Worm (Caenorhabditis elegans) whole organism, L2 larva: ENCODE measurements around the gene pes-23.

Experiments used
- F13H6.1 ChIP-seq: sonication (generic microtip); optimal IDR thresholded peaks from 2 replicates; lab custom pipeline; 2016; ENCODE audit warnings: missing genetic modification characterization, missing compliant biosample characterization
- R02D3.7 ChIP-seq: fragments of 150-350 bp; optimal IDR thresholded peaks from 2 replicates; lab custom pipeline; 2014; ENCODE audit warnings: missing biosample characterization, missing genetic modification characterization
- Y55F3AM.14 ChIP-seq: fragments of 200-800 bp; sonication (Bioruptor generic); optimal IDR thresholded peaks from 2 replicates; lab custom pipeline; 2018; ENCODE audit warnings: mild to moderate bottlenecking, missing genetic modification characterization, missing compliant biosample characterization
- ZK546.5 ChIP-seq: sonication (generic microtip); optimal IDR thresholded peaks from 2 replicates; lab custom pipeline; 2017; ENCODE audit warnings: missing biosample characterization, missing genetic modification characterization
- alr-1 ChIP-seq: fragments of 150-350 bp; optimal IDR thresholded peaks from 2 replicates; lab custom pipeline; 2014; ENCODE audit warnings: missing biosample characterization, missing genetic modification characterization
- aly-2 ChIP-seq: fragments of 150-350 bp; optimal IDR thresholded peaks from 2 replicates; lab custom pipeline; 2014; ENCODE audit warnings: missing biosample characterization, missing genetic modification characterization
- ama-1 ChIP-seq: fragments of 150-350 bp; optimal IDR thresholded peaks from 2 replicates; lab custom pipeline; 2018; ENCODE audit warnings: inconsistent platforms
- ceh-16 ChIP-seq: fragments of 150-350 bp; optimal IDR thresholded peaks from 2 replicates; lab custom pipeline; 2014; ENCODE audit warnings: missing biosample characterization, missing genetic modification characterization
- ceh-82 ChIP-seq: fragments of 150-350 bp; optimal IDR thresholded peaks from 2 replicates; lab custom pipeline; 2014; ENCODE audit warnings: missing biosample characterization, missing genetic modification characterization
- crh-2 ChIP-seq: sonication (generic microtip); optimal IDR thresholded peaks from 2 replicates; lab custom pipeline; 2017; ENCODE audit warnings: missing biosample characterization, missing genetic modification characterization
- dmd-4 ChIP-seq: sonication (generic microtip); optimal IDR thresholded peaks from 2 replicates; lab custom pipeline; 2017; ENCODE audit warnings: missing biosample characterization, missing genetic modification characterization
- egl-27 ChIP-seq: sonication (generic microtip); optimal IDR thresholded peaks from 3 replicates; lab custom pipeline; 2017; ENCODE audit warnings: missing biosample characterization, missing genetic modification reagents, missing genetic modification characterization
- fos-1 ChIP-seq: fragments of 150-350 bp; optimal IDR thresholded peaks from 2 replicates; lab custom pipeline; 2014; ENCODE audit warnings: missing biosample characterization, missing genetic modification characterization
- gmeb-1 ChIP-seq: fragments of 150-350 bp; optimal IDR thresholded peaks from 2 replicates; lab custom pipeline; 2014; ENCODE audit warnings: missing biosample characterization, missing genetic modification characterization
- lin-11 ChIP-seq: fragments of 150-350 bp; sonication (generic microtip); optimal IDR thresholded peaks from 2 replicates; lab custom pipeline; 2014; ENCODE audit warnings: missing biosample characterization, missing genetic modification characterization, inconsistent platforms, mixed read lengths
- lin-13 ChIP-seq: fragments of 150-350 bp; optimal IDR thresholded peaks from 2 replicates; lab custom pipeline; 2014; ENCODE audit warnings: missing biosample characterization, missing genetic modification reagents, missing genetic modification characterization
- lin-39 ChIP-seq: fragments of 150-350 bp; optimal IDR thresholded peaks from 2 replicates; lab custom pipeline; 2014; ENCODE audit warnings: missing biosample characterization, missing genetic modification reagents, missing genetic modification characterization
- lsy-2 ChIP-seq, 2 experiments: fragments of 150-350 bp in 1 of 2; sonication (generic microtip) in 1 of 2; optimal IDR thresholded peaks; 2 replicates each; lab custom pipeline; 2014 to 2017; ENCODE audit warnings: missing biosample characterization in 2 of 2, missing genetic modification characterization in 2 of 2
- mab-5 ChIP-seq: fragments of 150-350 bp; optimal IDR thresholded peaks from 2 replicates; lab custom pipeline; 2014; ENCODE audit warnings: missing biosample characterization, missing genetic modification characterization
- mbf-1 ChIP-seq: sonication (generic microtip); optimal IDR thresholded peaks from 2 replicates; lab custom pipeline; 2017; ENCODE audit warnings: missing biosample characterization, missing genetic modification characterization
- mdl-1 ChIP-seq, 2 experiments: fragments of 150-350 bp in 1 of 2; sonication (generic microtip) in 1 of 2; optimal IDR thresholded peaks; 2 replicates each; lab custom pipeline; 2017; ENCODE audit warnings: missing biosample characterization in 2 of 2, missing genetic modification characterization in 2 of 2
- nhr-10 ChIP-seq: sonication (generic microtip); optimal IDR thresholded peaks from 2 replicates; lab custom pipeline; 2017; ENCODE audit warnings: missing biosample characterization, missing genetic modification characterization
- nhr-11 ChIP-seq: fragments of 150-350 bp; optimal IDR thresholded peaks from 2 replicates; lab custom pipeline; 2014; ENCODE audit warnings: missing biosample characterization, missing genetic modification characterization
- nhr-12 ChIP-seq: fragments of 150-350 bp; optimal IDR thresholded peaks from 2 replicates; lab custom pipeline; 2014; ENCODE audit warnings: missing biosample characterization, missing genetic modification characterization
- nhr-129 ChIP-seq: fragments of 150-350 bp; optimal IDR thresholded peaks from 2 replicates; lab custom pipeline; 2014; ENCODE audit warnings: missing biosample characterization, missing genetic modification characterization
- nhr-23 ChIP-seq: fragments of 150-350 bp; optimal IDR thresholded peaks from 2 replicates; lab custom pipeline; 2014; ENCODE audit warnings: missing biosample characterization, missing genetic modification reagents, missing genetic modification characterization
- nhr-25 ChIP-seq: fragments of 150-350 bp; sonication (generic microtip); optimal IDR thresholded peaks from 3 replicates; lab custom pipeline; 2014; ENCODE audit warnings: missing biosample characterization, missing genetic modification characterization
- nhr-6 ChIP-seq: fragments of 150-350 bp; optimal IDR thresholded peaks from 2 replicates; lab custom pipeline; 2014; ENCODE audit warnings: missing biosample characterization, missing genetic modification characterization
- nhr-77 ChIP-seq: fragments of 150-350 bp; optimal IDR thresholded peaks from 2 replicates; lab custom pipeline; 2014; ENCODE audit warnings: missing biosample characterization, missing genetic modification characterization
- sem-4 ChIP-seq: fragments of 150-350 bp; optimal IDR thresholded peaks from 2 replicates; lab custom pipeline; 2014; ENCODE audit warnings: missing biosample characterization, missing genetic modification reagents, missing genetic modification characterization
- skn-1 ChIP-seq: sonication (generic microtip); optimal IDR thresholded peaks from 2 replicates; lab custom pipeline; 2017; ENCODE audit warnings: missing biosample characterization, missing genetic modification characterization
- sma-3 ChIP-seq: sonication (generic microtip); optimal IDR thresholded peaks from 2 replicates; lab custom pipeline; 2016; ENCODE audit warnings: missing genetic modification reagents, missing genetic modification characterization, missing compliant biosample characterization
- sma-9 ChIP-seq, 2 experiments: fragments of 150-350 bp in 1 of 2; sonication (generic microtip) in 1 of 2; optimal IDR thresholded peaks; 2 replicates each; lab custom pipeline; 2014 to 2016; ENCODE audit warnings: missing genetic modification characterization in 2 of 2, mild to moderate bottlenecking in 1 of 2, missing biosample characterization in 1 of 2, missing compliant biosample characterization in 1 of 2, missing genetic modification reagents in 1 of 2, moderate library complexity in 1 of 2
- unc-39 ChIP-seq: fragments of 150-350 bp; optimal IDR thresholded peaks from 2 replicates; lab custom pipeline; 2014; ENCODE audit warnings: missing biosample characterization, missing genetic modification characterization
- unc-55 ChIP-seq: fragments of 150-350 bp; sonication (generic microtip); optimal IDR thresholded peaks from 3 replicates; lab custom pipeline; 2014; ENCODE audit warnings: missing biosample characterization, missing genetic modification reagents, missing genetic modification characterization
- zag-1 ChIP-seq: fragments of 150-350 bp; optimal IDR thresholded peaks from 2 replicates; lab custom pipeline; 2014; ENCODE audit warnings: missing biosample characterization, missing genetic modification characterization

pes-23 gene

ce11 chrX:6904064-6904771, 3.0 kb downstream of the pes-23 start, which contains the start of gene sid-5:
Gene sid-5, plus strand, starts transcription at chrX:6904721.
- TF ChIP-seq nhr-25 (tag; lab: Kevin White, UChicago) (peak; percentile 8), nhr-129 (tag; lab: Kevin White, UChicago) (peak; percentile 7), dmd-4 (tag; lab: Kevin White, UChicago) (no peak)

DNA sequence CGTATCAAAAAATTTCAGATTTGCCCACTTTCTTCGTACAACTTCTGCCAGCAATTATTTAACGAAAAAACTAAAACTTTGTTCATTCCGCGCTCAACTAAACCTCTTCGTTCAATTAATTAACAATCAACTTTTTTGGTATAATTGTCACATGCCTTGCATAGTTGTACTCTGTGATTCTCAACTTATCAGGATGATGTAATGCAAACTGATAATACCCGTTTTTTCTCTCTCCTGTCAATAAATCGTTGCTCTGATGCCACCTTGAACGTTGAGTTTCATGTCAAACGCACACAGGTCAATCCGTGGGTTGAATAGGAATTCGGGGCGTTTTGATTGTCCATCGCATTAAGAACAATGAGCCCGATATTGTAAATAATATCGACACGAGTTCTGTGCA, 4.4 kb downstream of the pes-23 start:
- TF ChIP-seq Y55F3AM.14 (GFP tag; lab: Kevin White, UChicago) = no peak
- TF ChIP-seq lin-39 (tag; lab: Kevin White, UChicago) = no peak
- peak; percentile 47 for TF ChIP-seq F13H6.1 (tag; lab: Kevin White, UChicago)
- no peak for TF ChIP-seq nhr-77 (tag; lab: Kevin White, UChicago)
- TF ChIP-seq lsy-2 (tag; optimal IDR thresholded peaks at IDR 0.05; lab: Kevin White, UChicago) = no peak
- TF ChIP-seq nhr-23 (tag; lab: Kevin White, UChicago) = no peak
- no peak for TF ChIP-seq ceh-16 (tag; lab: Kevin White, UChicago)
- no peak for TF ChIP-seq mbf-1
- TF ChIP-seq nhr-129 (tag; lab: Kevin White, UChicago) = peak; percentile 84
- no peak for TF ChIP-seq mab-5 (tag; lab: Kevin White, UChicago)
- TF ChIP-seq nhr-11 (tag; lab: Kevin White, UChicago) = no peak
- no peak for TF ChIP-seq aly-2 (tag; lab: Kevin White, UChicago)
- TF ChIP-seq lin-13 (GFP tag; lab: Kevin White, UChicago) = no peak
- TF ChIP-seq ZK546.5 (tag; lab: Kevin White, UChicago) = no peak
- no peak for TF ChIP-seq ama-1
- TF ChIP-seq mdl-1 (tag; optimal IDR thresholded peaks at IDR 0.05; lab: Kevin White, UChicago) = no peak
- peak; percentile 38 for TF ChIP-seq sma-9 (GFP tag; optimal IDR thresholded peaks at IDR 0.05; lab: Kevin White, UChicago)
- TF ChIP-seq sma-9 (tag; optimal IDR thresholded peaks at IDR 0.05; lab: Kevin White, UChicago) = no peak
- peak; percentile 65 for TF ChIP-seq crh-2 (tag; lab: Kevin White, UChicago)
- TF ChIP-seq fos-1 = peak; percentile 67
- no peak for TF ChIP-seq ceh-82 (tag; lab: Kevin White, UChicago)
- TF ChIP-seq gmeb-1 (tag; lab: Kevin White, UChicago) = no peak
- no peak for TF ChIP-seq skn-1
- TF ChIP-seq zag-1 (tag; lab: Kevin White, UChicago) = no peak

ce11 chrX:6913989-6914388, 12.8 kb downstream of the pes-23 start, which contains the start of gene nhx-4:
Gene nhx-4, plus strand, starts transcription at chrX:6914289.
- TF ChIP-seq unc-39 (tag; lab: Kevin White, UChicago) = no peak
- no peak for TF ChIP-seq nhr-6 (tag; lab: Kevin White, UChicago)
- no peak for TF ChIP-seq R02D3.7 (tag; lab: Kevin White, UChicago)
- no peak for TF ChIP-seq nhr-12 (tag; lab: Kevin White, UChicago)
- TF ChIP-seq mab-5 (tag; lab: Kevin White, UChicago) = no peak
- TF ChIP-seq sem-4 (tag; lab: Kevin White, UChicago) = no peak
- TF ChIP-seq nhr-77 (tag; lab: Kevin White, UChicago) = no peak
- TF ChIP-seq egl-27 (tag; lab: Kevin White, UChicago) = no peak
- TF ChIP-seq unc-55 (GFP tag; lab: Kevin White, UChicago) = no peak
- TF ChIP-seq ama-1 = no peak
- TF ChIP-seq mbf-1 = no peak
- no peak for TF ChIP-seq nhr-129 (tag; lab: Kevin White, UChicago)
- TF ChIP-seq lin-39 (tag; lab: Kevin White, UChicago) = no peak
- TF ChIP-seq nhr-10 (tag; lab: Kevin White, UChicago) = no peak
- no peak for TF ChIP-seq nhr-11 (tag; lab: Kevin White, UChicago)
- no peak for TF ChIP-seq dmd-4 (tag; lab: Kevin White, UChicago)
- no peak for TF ChIP-seq lin-13 (GFP tag; lab: Kevin White, UChicago)
- TF ChIP-seq lin-11 (tag; lab: Kevin White, UChicago) = no peak

DNA sequence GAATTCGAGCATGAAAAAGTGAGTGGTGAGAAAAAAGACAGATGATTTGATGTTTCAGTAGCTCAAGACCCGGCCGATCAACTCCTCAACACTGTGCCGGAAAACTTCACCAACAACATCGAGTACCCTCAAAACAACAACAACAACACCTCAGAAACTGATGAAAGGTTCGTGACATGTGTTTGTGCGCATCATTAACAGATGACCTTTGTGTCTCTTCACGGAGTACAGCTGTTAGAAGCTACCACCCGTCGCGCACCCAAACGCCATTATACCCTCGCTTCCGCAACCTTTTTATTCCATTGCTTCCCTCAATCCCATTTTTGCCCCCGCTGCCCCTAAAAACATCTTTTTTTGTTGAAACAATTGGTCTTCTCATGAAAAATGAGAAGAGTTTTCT, 14.1 kb downstream of the pes-23 start:
- TF ChIP-seq sma-3 (GFP tag; lab: Kevin White, UChicago) (no peak), nhr-23 (tag; lab: Kevin White, UChicago) (no peak), alr-1 (no peak), dmd-4 (tag; lab: Kevin White, UChicago) (no peak), lin-11 (tag; lab: Kevin White, UChicago) (no peak)
